Fruit fly (Drosophila melanogaster) whole organism, adult: ENCODE measurements around the gene Fas3.

ENCODE experiments used
- CG11617 ChIP-seq: fragments of 200-800 bp; sonication (Bioruptor generic); optimal IDR thresholded peaks from 2 replicates; lab custom pipeline; 2017; ENCODE audit warnings: mild to moderate bottlenecking, missing biosample characterization, missing genetic modification reagents, missing genetic modification characterization
- CG12768 ChIP-seq: fragments of 200-800 bp; sonication (Bioruptor generic); optimal IDR thresholded peaks from 2 replicates; lab custom pipeline; 2017; ENCODE audit warnings: missing biosample characterization, missing genetic modification characterization, mild to moderate bottlenecking, moderate library complexity, missing genetic modification reagents
- CG14711 ChIP-seq: fragments of 200-800 bp; sonication (Bioruptor generic); optimal IDR thresholded peaks from 2 replicates; lab custom pipeline; 2018; ENCODE audit warnings: missing biosample characterization, mild to moderate bottlenecking, missing genetic modification characterization, moderate library complexity
- CG1620 ChIP-seq: fragments of 200-800 bp; sonication (Bioruptor generic); optimal IDR thresholded peaks from 2 replicates; lab custom pipeline; 2016; ENCODE audit warnings: missing biosample characterization, missing genetic modification characterization
- CG33017 ChIP-seq: fragments of 200-800 bp; sonication (Bioruptor generic); optimal IDR thresholded peaks from 2 replicates; lab custom pipeline; 2018; ENCODE audit warnings: missing biosample characterization, mild to moderate bottlenecking, missing genetic modification characterization, moderate library complexity
- CG5204 ChIP-seq: fragments of 200-800 bp; sonication (Bioruptor generic); optimal IDR thresholded peaks from 2 replicates; lab custom pipeline; 2016; ENCODE audit warnings: missing biosample characterization, missing genetic modification characterization
- CG7045 ChIP-seq: fragments of 200-800 bp; sonication (Bioruptor generic); optimal IDR thresholded peaks from 2 replicates; lab custom pipeline; 2017; ENCODE audit warnings: missing biosample characterization, mild to moderate bottlenecking, missing genetic modification characterization
- CG7101 ChIP-seq: fragments of 200-800 bp; sonication (Bioruptor generic); optimal IDR thresholded peaks from 2 replicates; lab custom pipeline; 2018; ENCODE audit warnings: missing biosample characterization, mild to moderate bottlenecking, missing genetic modification characterization, moderate library complexity
- Clk ChIP-seq: fragments of 200-800 bp; sonication (Bioruptor generic); optimal IDR thresholded peaks from 2 replicates; lab custom pipeline; 2017; ENCODE audit warnings: missing biosample characterization, missing genetic modification characterization
- Crg-1 ChIP-seq: fragments of 200-800 bp; sonication (Bioruptor generic); optimal IDR thresholded peaks from 2 replicates; lab custom pipeline; 2016; ENCODE audit warnings: missing biosample characterization, missing genetic modification characterization
- Hr96 ChIP-seq: fragments of 200-800 bp; sonication (Bioruptor generic); optimal IDR thresholded peaks from 2 replicates; lab custom pipeline; 2016; ENCODE audit warnings: missing biosample characterization, missing genetic modification characterization
- Mnt ChIP-seq: fragments of 200-800 bp; sonication (Bioruptor generic); optimal IDR thresholded peaks from 2 replicates; lab custom pipeline; 2016; ENCODE audit warnings: missing biosample characterization, mild to moderate bottlenecking, missing genetic modification characterization
- bab1 ChIP-seq: fragments of 200-800 bp; sonication (Bioruptor generic); optimal IDR thresholded peaks from 3 replicates; lab custom pipeline; 2019; ENCODE audit warnings: missing biosample characterization, mild to moderate bottlenecking, missing genetic modification characterization, moderate library complexity
- cic ChIP-seq: fragments of 200-800 bp; sonication (Bioruptor generic); optimal IDR thresholded peaks from 2 replicates; lab custom pipeline; 2017; ENCODE audit warnings: missing biosample characterization, mild to moderate bottlenecking, missing genetic modification characterization, moderate library complexity
- cnc ChIP-seq, 2 experiments: fragments of >200 bp; optimal IDR thresholded peaks; 2 replicates each; lab custom pipeline; 2017
- kay ChIP-seq: fragments of 200-800 bp; sonication (Bioruptor generic); peaks from one replicate; lab custom pipeline; 2016; ENCODE audit warnings: missing biosample characterization, missing genetic modification characterization, borderline replicate concordance
- ovo ChIP-seq: fragments of 200-800 bp; sonication (Bioruptor generic); optimal IDR thresholded peaks from 2 replicates; lab custom pipeline; 2016; ENCODE audit warnings: missing biosample characterization, missing genetic modification characterization
- pad ChIP-seq: fragments of 200-800 bp; sonication (Bioruptor generic); optimal IDR thresholded peaks from 3 replicates; lab custom pipeline; 2017; ENCODE audit warnings: missing biosample characterization, missing genetic modification characterization, mild to moderate bottlenecking, moderate library complexity, missing genetic modification reagents
- tj ChIP-seq: fragments of 200-800 bp; sonication (Bioruptor generic); optimal IDR thresholded peaks from 3 replicates; lab custom pipeline; 2017; ENCODE audit warnings: missing biosample characterization, mild to moderate bottlenecking, missing genetic modification characterization, moderate library complexity
- toe ChIP-seq: fragments of 200-800 bp; sonication (Bioruptor generic); optimal IDR thresholded peaks from 2 replicates; lab custom pipeline; 2016; ENCODE audit warnings: missing biosample characterization, missing genetic modification characterization

Gene Fas3

DNA sequence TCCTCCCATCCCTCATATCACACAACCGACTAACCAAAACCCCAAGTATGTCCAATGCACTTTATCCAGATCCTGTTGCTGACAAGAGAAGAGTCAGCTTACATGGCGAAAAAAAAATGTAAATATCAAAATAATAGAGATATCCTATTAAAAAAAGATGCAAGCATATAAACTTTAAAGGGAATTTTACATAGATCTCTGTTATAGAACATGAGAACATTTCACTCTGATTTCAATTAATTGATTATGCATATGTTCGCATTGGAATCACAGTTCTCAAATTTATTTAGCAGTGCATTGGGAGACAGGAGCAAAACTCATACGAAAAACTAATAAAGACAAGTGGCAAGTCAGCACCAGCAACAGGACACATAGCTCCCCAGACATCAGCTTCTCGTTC is 12.1 kb upstream of the Fas3 start:
- TF ChIP-seq cnc (optimal IDR thresholded peaks at IDR 0.05; lab: Kevin White, UChicago) = no peak
- no peak for TF ChIP-seq CG11617 (GFP tag; lab: Kevin White, UChicago)
- TF ChIP-seq CG12768 = no peak
- no peak for TF ChIP-seq CG5204 (GFP tag; lab: Kevin White, UChicago)
- TF ChIP-seq CG14711 (tag; lab: Kevin White, UChicago) = no peak
- no peak for TF ChIP-seq CG7101 (tag; lab: Kevin White, UChicago)
- no peak for TF ChIP-seq Crg-1 (GFP tag; lab: Kevin White, UChicago)
- TF ChIP-seq bab1 = no peak
- TF ChIP-seq Clk (GFP tag; lab: Kevin White, UChicago) = no peak
- TF ChIP-seq cic (GFP tag; lab: Kevin White, UChicago) = no peak
- no peak for TF ChIP-seq ovo (GFP tag; lab: Kevin White, UChicago)
- no peak for TF ChIP-seq CG1620 (GFP tag; lab: Kevin White, UChicago)

DNA sequence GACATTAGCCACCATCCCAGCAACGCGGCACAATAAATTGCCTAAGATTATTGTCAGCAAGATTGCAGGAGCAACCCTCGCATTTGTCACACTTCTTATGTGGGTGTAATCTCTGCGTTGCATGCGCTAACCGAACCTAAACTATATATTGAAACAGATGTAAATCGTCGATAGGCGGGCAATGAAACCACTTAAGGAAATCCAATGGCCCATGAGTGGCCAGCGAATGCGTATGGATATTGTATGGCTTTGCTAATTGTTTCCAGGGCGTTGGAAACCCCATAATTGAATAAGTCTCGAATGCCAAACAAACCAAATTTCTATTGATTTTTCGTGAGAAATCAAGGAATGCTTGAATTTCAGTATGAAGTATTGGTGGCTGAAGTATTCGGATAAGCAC is 11.2 kb upstream of the Fas3 start:
- TF ChIP-seq CG33017 (no peak), CG7101 (tag; lab: Kevin White, UChicago) (no peak), cnc (optimal IDR thresholded peaks at IDR 0.05; lab: Kevin White, UChicago) (no peak), CG11617 (GFP tag; lab: Kevin White, UChicago) (no peak), ovo (GFP tag; lab: Kevin White, UChicago) (no peak), CG12768 (no peak), Crg-1 (GFP tag; lab: Kevin White, UChicago) (no peak), bab1 (no peak), Hr96 (GFP tag; lab: Kevin White, UChicago) (no peak), tj (no peak), CG5204 (GFP tag; lab: Kevin White, UChicago) (no peak), pad (GFP tag; lab: Kevin White, UChicago) (no peak), Clk (GFP tag; lab: Kevin White, UChicago) (no peak), cic (GFP tag; lab: Kevin White, UChicago) (no peak), Mnt (GFP tag; lab: Kevin White, UChicago) (no peak), CG14711 (tag; lab: Kevin White, UChicago) (no peak)

DNA sequence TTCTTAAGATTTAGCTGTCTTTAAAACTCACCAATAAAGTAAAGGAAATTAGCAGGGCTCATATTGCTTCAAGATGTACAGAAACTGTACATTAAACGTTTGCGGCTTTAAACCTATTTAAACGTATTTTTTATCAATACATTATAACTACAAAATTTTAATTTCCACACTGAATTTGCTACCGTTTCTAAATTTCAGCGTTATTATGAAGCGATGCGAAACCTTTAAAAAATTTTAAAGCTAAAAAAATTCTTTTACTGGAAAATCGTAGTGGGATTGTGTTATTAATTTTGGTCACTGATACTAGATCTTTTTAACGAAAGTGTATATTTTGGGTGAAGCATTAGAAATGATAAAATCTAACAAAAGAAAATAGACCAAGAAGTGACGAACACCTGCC is 10.6 kb upstream of the Fas3 start, which contains the start of gene CG43354:
CG43354 (minus strand) TSS at position 101 of the 400 bp plus-strand sequence.
- no peak for TF ChIP-seq CG33017
- no peak for TF ChIP-seq CG7045 (GFP tag; lab: Kevin White, UChicago)
- TF ChIP-seq toe (GFP tag; lab: Kevin White, UChicago) = no peak
- no peak for TF ChIP-seq CG11617 (GFP tag; lab: Kevin White, UChicago)
- TF ChIP-seq bab1 = no peak
- no peak for TF ChIP-seq kay (GFP tag; lab: Kevin White, UChicago)
- no peak for TF ChIP-seq Mnt (GFP tag; lab: Kevin White, UChicago)
- TF ChIP-seq CG7101 (tag; lab: Kevin White, UChicago) = no peak
- TF ChIP-seq Hr96 (GFP tag; lab: Kevin White, UChicago) = no peak
- no peak for TF ChIP-seq tj
- TF ChIP-seq Clk (GFP tag; lab: Kevin White, UChicago) = no peak
- TF ChIP-seq cnc (optimal IDR thresholded peaks at IDR 0.05; lab: Kevin White, UChicago) = no peak

DNA sequence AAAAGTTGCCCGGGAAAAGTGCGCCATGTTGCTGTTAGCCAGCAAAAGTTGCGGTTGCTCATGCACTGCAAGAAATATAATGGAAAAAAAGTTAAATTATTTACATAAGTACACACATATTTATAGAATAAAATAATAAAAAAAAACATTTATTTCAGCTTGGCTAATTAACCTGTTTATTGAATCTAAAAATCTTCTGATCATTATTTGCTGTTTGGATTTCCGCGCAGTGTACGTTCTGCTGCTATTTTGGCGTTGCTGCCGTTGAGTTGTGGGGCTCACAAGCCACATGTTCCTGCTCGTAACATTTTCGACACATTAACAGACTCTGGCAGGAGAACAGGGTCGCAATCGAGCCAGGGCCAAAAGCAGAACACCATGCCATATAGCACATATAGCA is 9.4 kb upstream of the Fas3 start:
- TF ChIP-seq ovo (GFP tag; lab: Kevin White, UChicago) (no peak), CG5204 (GFP tag; lab: Kevin White, UChicago) (no peak), bab1 (no peak), CG7101 (tag; lab: Kevin White, UChicago) (no peak), cic (GFP tag; lab: Kevin White, UChicago) (no peak), Hr96 (GFP tag; lab: Kevin White, UChicago) (no peak), CG11617 (GFP tag; lab: Kevin White, UChicago) (no peak), CG14711 (tag; lab: Kevin White, UChicago) (no peak), cnc (optimal IDR thresholded peaks at IDR 0.05; lab: Kevin White, UChicago) (no peak), Clk (GFP tag; lab: Kevin White, UChicago) (no peak), CG33017 (no peak), pad (GFP tag; lab: Kevin White, UChicago) (no peak), toe (GFP tag; lab: Kevin White, UChicago) (no peak), CG1620 (GFP tag; lab: Kevin White, UChicago) (no peak)

DNA sequence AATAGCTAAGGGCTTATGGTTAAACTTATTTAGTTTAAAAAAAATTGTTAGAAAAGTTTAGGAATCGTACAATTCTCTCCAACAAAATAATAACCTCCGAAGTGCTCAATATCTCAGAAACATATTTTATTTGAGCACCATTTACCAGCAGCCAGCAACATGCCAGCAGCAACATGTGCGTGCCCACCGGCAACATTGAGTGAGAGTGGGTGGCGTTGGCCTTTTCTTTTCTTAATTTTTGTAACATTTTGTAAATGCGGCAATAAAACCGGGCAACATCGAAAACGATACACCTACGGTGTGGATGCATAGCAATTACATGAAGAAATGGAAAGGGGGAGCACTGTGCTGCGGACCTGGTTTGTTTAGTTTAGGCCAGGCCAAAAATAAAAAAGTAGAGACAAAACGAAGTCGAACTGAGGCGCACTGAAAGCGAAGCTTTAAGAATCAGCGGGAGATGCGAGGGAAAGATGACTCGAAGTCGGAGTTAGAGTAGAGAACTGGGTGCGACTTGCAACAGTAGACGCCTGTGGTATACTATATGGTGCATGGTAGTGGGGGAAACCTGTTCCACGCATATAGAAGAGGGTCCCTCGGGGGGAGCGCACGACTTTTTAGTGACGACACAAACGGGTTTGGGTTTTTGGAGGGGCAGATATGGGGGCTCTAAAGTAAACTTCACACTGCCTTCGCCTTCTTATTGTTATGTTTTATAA is 8.2 kb upstream of the Fas3 start:
- TF ChIP-seq CG5204 (GFP tag; lab: Kevin White, UChicago) (no peak), CG7101 (tag; lab: Kevin White, UChicago) (no peak), Crg-1 (GFP tag; lab: Kevin White, UChicago) (no peak), CG12768 (no peak), Clk (GFP tag; lab: Kevin White, UChicago) (no peak), CG33017 (no peak), cnc (optimal IDR thresholded peaks at IDR 0.05; lab: Kevin White, UChicago) (no peak), tj (no peak), CG1620 (GFP tag; lab: Kevin White, UChicago) (no peak), Mnt (GFP tag; lab: Kevin White, UChicago) (no peak), cic (GFP tag; lab: Kevin White, UChicago) (no peak), Hr96 (GFP tag; lab: Kevin White, UChicago) (no peak)

DNA sequence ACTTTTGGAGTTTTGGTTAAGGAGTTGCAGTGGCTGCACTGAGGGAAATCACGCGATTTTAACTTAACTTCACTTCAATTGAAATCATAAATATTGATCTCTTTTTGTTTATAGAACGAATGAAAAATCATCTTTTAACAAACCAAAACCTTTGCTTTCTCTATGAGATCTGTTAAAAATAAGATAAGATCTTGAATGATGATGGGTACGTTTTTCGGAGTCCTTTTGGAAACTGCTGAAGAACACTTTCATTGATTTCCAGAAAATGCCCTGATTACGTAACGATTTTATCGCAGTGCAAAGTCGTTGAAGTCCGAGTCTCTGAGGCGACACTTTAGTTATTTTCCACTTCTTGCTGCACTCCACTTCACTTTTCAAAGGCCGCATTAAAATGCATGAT is 7.6 kb upstream of the Fas3 start:
- TF ChIP-seq tj = no peak
- no peak for TF ChIP-seq toe (GFP tag; lab: Kevin White, UChicago)
- no peak for TF ChIP-seq CG7045 (GFP tag; lab: Kevin White, UChicago)
- TF ChIP-seq CG1620 (GFP tag; lab: Kevin White, UChicago) = no peak
- no peak for TF ChIP-seq CG5204 (GFP tag; lab: Kevin White, UChicago)
- TF ChIP-seq Clk (GFP tag; lab: Kevin White, UChicago) = no peak
- no peak for TF ChIP-seq Crg-1 (GFP tag; lab: Kevin White, UChicago)
- TF ChIP-seq CG33017 = no peak
- no peak for TF ChIP-seq bab1
- no peak for TF ChIP-seq ovo (GFP tag; lab: Kevin White, UChicago)
- TF ChIP-seq CG11617 (GFP tag; lab: Kevin White, UChicago) = no peak
